Worm (Caenorhabditis elegans) whole organism, L4 larva: ENCODE results near the gene nas-13.

Experiments used
- D1046.2 ChIP-seq: fragments of 200-800 bp; sonication (Bioruptor generic); IDR thresholded peaks from 2 replicates; pipeline ENCODE4 v1.3.6; 2022; ENCODE audit warnings: missing genetic modification characterization, missing compliant biosample characterization
- Y48G9A.11 ChIP-seq: fragments of 200-800 bp; sonication (Bioruptor generic); IDR thresholded peaks from 2 replicates; pipeline ENCODE4 v1.3.6; 2022; ENCODE audit warnings: missing genetic modification reagents, missing genetic modification characterization, missing compliant biosample characterization
- Y75B8A.6 ChIP-seq: fragments of 200-800 bp; sonication (Bioruptor generic); IDR thresholded peaks from 2 replicates; pipeline ENCODE4 v1.3.6; 2022; ENCODE audit warnings: missing genetic modification reagents, missing genetic modification characterization, missing compliant biosample characterization
- ZK337.2 ChIP-seq: fragments of 200-800 bp; sonication (Bioruptor generic); IDR thresholded peaks from 2 replicates; pipeline ENCODE4 v1.3.6; 2022; ENCODE audit warnings: missing genetic modification reagents, missing genetic modification characterization, missing compliant biosample characterization
- aha-1 ChIP-seq: fragments of 150-350 bp; peaks from one replicate; lab custom pipeline; 2014; ENCODE audit warnings: missing biosample characterization, missing genetic modification characterization
- arid-1 ChIP-seq: fragments of 200-800 bp; sonication (Bioruptor generic); conservative IDR thresholded peaks from 2 replicates; pipeline ENCODE4 v1.3.6; 2022; ENCODE audit warnings: missing genetic modification reagents, missing genetic modification characterization, missing compliant biosample characterization
- ceh-20 ChIP-seq: fragments of 200-800 bp; sonication (Bioruptor generic); IDR thresholded peaks from 2 replicates; pipeline ENCODE4 v1.3.6; 2022; ENCODE audit warnings: missing genetic modification reagents, missing genetic modification characterization, missing compliant biosample characterization
- ceh-62 ChIP-seq: sonication (generic microtip); optimal IDR thresholded peaks from 2 replicates; lab custom pipeline; 2017; ENCODE audit warnings: missing biosample characterization, missing genetic modification characterization
- ctbp-1 ChIP-seq: fragments of 200-800 bp; sonication (Bioruptor generic); IDR thresholded peaks from 2 replicates; pipeline ENCODE4 v1.3.6; 2022; ENCODE audit warnings: missing genetic modification reagents, missing genetic modification characterization, missing compliant biosample characterization
- daf-16 ChIP-seq, 3 experiments: sonication (generic microtip); optimal IDR thresholded peaks; 2 replicates each; lab custom pipeline; 2016 to 2017; ENCODE audit warnings: missing genetic modification characterization in 3 of 3, missing genetic modification reagents in 3 of 3, mild to moderate bottlenecking in 2 of 3, missing compliant biosample characterization in 2 of 3, missing biosample characterization in 1 of 3, moderate library complexity in 1 of 3
- dmd-6 ChIP-seq: fragments of 200-800 bp; sonication (Bioruptor generic); IDR thresholded peaks from 2 replicates; pipeline ENCODE4 v1.3.6; 2022; ENCODE audit warnings: missing genetic modification reagents, missing genetic modification characterization, missing compliant biosample characterization
- dmd-9 ChIP-seq: fragments of 200-800 bp; sonication (Bioruptor generic); IDR thresholded peaks from 2 replicates; pipeline ENCODE4 v1.3.6; 2022; ENCODE audit warnings: missing genetic modification reagents, missing genetic modification characterization, missing compliant biosample characterization
- dve-1 ChIP-seq: sonication (generic microtip); optimal IDR thresholded peaks from 2 replicates; lab custom pipeline; 2017; ENCODE audit warnings: antibody characterized with exemption, mild to moderate bottlenecking, missing genetic modification characterization, missing compliant biosample characterization; ENCODE audit not compliant: insufficient read depth
- hlh-11 ChIP-seq: fragments of 200-800 bp; sonication (Bioruptor generic); optimal IDR thresholded peaks from 2 replicates; lab custom pipeline; 2018; ENCODE audit warnings: mild to moderate bottlenecking, missing genetic modification characterization, missing compliant biosample characterization
- lim-7 ChIP-seq: fragments of 200-800 bp; sonication (Bioruptor generic); IDR thresholded peaks from 2 replicates; pipeline ENCODE4 v1.3.6; 2022; ENCODE audit warnings: missing genetic modification characterization, missing compliant biosample characterization
- lin-1 ChIP-seq: fragments of 200-800 bp; sonication (Bioruptor generic); IDR thresholded peaks from 2 replicates; pipeline ENCODE4 v1.3.6; 2022; ENCODE audit warnings: missing genetic modification reagents, missing genetic modification characterization, missing compliant biosample characterization
- lin-13 ChIP-seq: fragments of 150-350 bp; optimal IDR thresholded peaks from 2 replicates; lab custom pipeline; 2014; ENCODE audit warnings: missing biosample characterization, missing genetic modification reagents, missing genetic modification characterization
- lin-39 ChIP-seq: fragments of 150-350 bp; optimal IDR thresholded peaks from 2 replicates; lab custom pipeline; 2014; ENCODE audit warnings: missing biosample characterization, missing genetic modification reagents, missing genetic modification characterization
- mes-2 ChIP-seq: sonication (generic microtip); optimal IDR thresholded peaks from 2 replicates; lab custom pipeline; 2016; ENCODE audit warnings: missing genotype, mild to moderate bottlenecking, missing genetic modification characterization, missing compliant biosample characterization; ENCODE audit not compliant: poor library complexity, severe bottlenecking
- mxl-3 ChIP-seq: fragments of 200-800 bp; sonication (Bioruptor generic); optimal IDR thresholded peaks from 2 replicates; lab custom pipeline; 2018; ENCODE audit warnings: mild to moderate bottlenecking, missing genetic modification characterization, missing compliant biosample characterization
- nhr-28 ChIP-seq: fragments of 150-350 bp; optimal IDR thresholded peaks from 2 replicates; lab custom pipeline; 2014; ENCODE audit warnings: missing biosample characterization, missing genetic modification characterization
- nhr-6 ChIP-seq: fragments of 150-350 bp; optimal IDR thresholded peaks from 2 replicates; lab custom pipeline; 2014; ENCODE audit warnings: missing biosample characterization, missing genetic modification characterization
- nhr-77 ChIP-seq: fragments of 150-350 bp; optimal IDR thresholded peaks from 2 replicates; lab custom pipeline; 2014; ENCODE audit warnings: missing biosample characterization, missing genetic modification characterization
- pha-4 ChIP-seq, 2 experiments: fragments of 150-350 bp in 1 of 2; fragments of 200-800 bp in 1 of 2; sonication (Bioruptor generic) in 1 of 2; IDR thresholded peaks in 1 of 2; optimal IDR thresholded peaks in 1 of 2; 2 replicates each; pipeline versions ENCODE4 v1.3.6 to Lab custom; 2014 to 2022; ENCODE audit warnings: missing genetic modification characterization in 2 of 2, missing genetic modification reagents in 2 of 2, missing biosample characterization in 1 of 2, missing compliant biosample characterization in 1 of 2
- php-3 ChIP-seq: fragments of 200-800 bp; sonication (Bioruptor generic); IDR thresholded peaks from 2 replicates; pipeline ENCODE4 v1.3.6; 2022; ENCODE audit warnings: missing genetic modification reagents, missing genetic modification characterization, missing compliant biosample characterization
- pqm-1 ChIP-seq: sonication (generic microtip); optimal IDR thresholded peaks from 2 replicates; lab custom pipeline; 2017; ENCODE audit warnings: missing biosample characterization, missing genetic modification characterization
- rbr-2 ChIP-seq: sonication (generic microtip); optimal IDR thresholded peaks from 2 replicates; lab custom pipeline; 2016; ENCODE audit warnings: missing genotype, missing genetic modification characterization, missing compliant biosample characterization
- set-16 ChIP-seq: fragments of 200-800 bp; sonication (Bioruptor generic); IDR thresholded peaks from 2 replicates; pipeline ENCODE4 v1.3.6; 2022; ENCODE audit warnings: missing genetic modification reagents, missing genetic modification characterization, missing compliant biosample characterization
- skn-1 ChIP-seq: fragments of 150-350 bp; optimal IDR thresholded peaks from 2 replicates; lab custom pipeline; 2014; ENCODE audit warnings: missing biosample characterization, missing genetic modification characterization
- snpc-1.2 ChIP-seq: fragments of 200-800 bp; sonication (Bioruptor generic); IDR thresholded peaks from 2 replicates; pipeline ENCODE4 v1.3.6; 2022; ENCODE audit warnings: missing genetic modification reagents, missing genetic modification characterization, missing compliant biosample characterization
- spr-3 ChIP-seq: fragments of 200-800 bp; sonication (Bioruptor generic); optimal IDR thresholded peaks from 2 replicates; lab custom pipeline; 2018; ENCODE audit warnings: mild to moderate bottlenecking, missing genetic modification characterization, missing compliant biosample characterization
- tra-1 ChIP-seq: fragments of 200-800 bp; sonication (Bioruptor generic); IDR thresholded peaks from 2 replicates; pipeline ENCODE4 v1.3.6; 2022; ENCODE audit warnings: missing genetic modification reagents, missing genetic modification characterization, missing compliant biosample characterization
- unc-130 ChIP-seq: sonication (generic microtip); optimal IDR thresholded peaks from 2 replicates; lab custom pipeline; 2016; ENCODE audit warnings: missing genetic modification reagents, missing genetic modification characterization, missing compliant biosample characterization
- vab-7 ChIP-seq: fragments of 200-800 bp; sonication (Bioruptor generic); IDR thresholded peaks from 2 replicates; pipeline ENCODE4 v1.3.6; 2022; ENCODE audit warnings: missing genetic modification reagents, missing genetic modification characterization, missing compliant biosample characterization
- zip-2 ChIP-seq: fragments of 150-350 bp; optimal IDR thresholded peaks from 2 replicates; lab custom pipeline; 2014; ENCODE audit warnings: missing biosample characterization, missing genetic modification characterization
- ztf-7 ChIP-seq: fragments of 150-350 bp; optimal IDR thresholded peaks from 2 replicates; lab custom pipeline; 2014; ENCODE audit warnings: missing biosample characterization, missing genetic modification characterization

The nas-13 gene

ce11 chrX:15423708-15424423 lies 4.2 kb downstream of the nas-13 start (continued):
- no peak for TF ChIP-seq ctbp-1 (GFP tag; lab: Robert Waterston, UW)
- no peak for TF ChIP-seq ZK337.2 (GFP tag; lab: Robert Waterston, UW)
- no peak for TF ChIP-seq pha-4 (GFP tag; IDR thresholded peaks at IDR 0.05; lab: Robert Waterston, UW)
- TF ChIP-seq pha-4 (tag; optimal IDR thresholded peaks at IDR 0.05; lab: Kevin White, UChicago): no peak
- TF ChIP-seq ceh-62 (tag; lab: Kevin White, UChicago): no peak
- no peak for TF ChIP-seq spr-3 (GFP tag; lab: Kevin White, UChicago)
- no peak for TF ChIP-seq unc-130 (GFP tag; lab: Kevin White, UChicago)
- peak; percentile 76 for TF ChIP-seq nhr-77 (tag; lab: Kevin White, UChicago)
- no peak for TF ChIP-seq lin-39 (tag; lab: Kevin White, UChicago)
- TF ChIP-seq arid-1 (GFP tag; lab: Robert Waterston, UW): no peak
- no peak for TF ChIP-seq daf-16 (GFP tag; optimal IDR thresholded peaks at IDR 0.05; lab: Kevin White, UChicago)
- TF ChIP-seq daf-16 (tag; optimal IDR thresholded peaks at IDR 0.05; lab: Kevin White, UChicago): peak; percentile 96
- TF ChIP-seq ztf-7 (tag; lab: Kevin White, UChicago): no peak
- no peak for TF ChIP-seq vab-7
- no peak for TF ChIP-seq D1046.2 (GFP tag; lab: Robert Waterston, UW)
- peak; percentile 21 for TF ChIP-seq mes-2 (tag; lab: Kevin White, UChicago)
- TF ChIP-seq php-3 (GFP tag; lab: Robert Waterston, UW): peak; percentile 80
- no peak for TF ChIP-seq skn-1
- peak; percentile 93 for TF ChIP-seq mxl-3 (GFP tag; lab: Kevin White, UChicago)
- TF ChIP-seq snpc-1.2 (GFP tag; lab: Robert Waterston, UW): no peak
- TF ChIP-seq Y48G9A.11: no peak

ce11 chrX:15420671-15421070 lies 7.4 kb downstream of the nas-13 start, which contains the start of gene F39D8.3:
F39D8.3 (plus strand) TSS chrX:15420971.
- peak; percentile 22 for TF ChIP-seq hlh-11 (tag; lab: Kevin White, UChicago)
- no peak for TF ChIP-seq rbr-2 (tag; lab: Kevin White, UChicago)
- TF ChIP-seq Y75B8A.6 (GFP tag; lab: Robert Waterston, UW): no peak

ce11 chrX:15415226-15415625 lies 12.8 kb downstream of the nas-13 start, which contains the start of gene pqn-36:
pqn-36 (minus strand) TSS chrX:15415493.
- TF ChIP-seq dmd-9 (GFP tag; lab: Robert Waterston, UW) (no peak), unc-130 (GFP tag; lab: Kevin White, UChicago) (no peak), zip-2 (tag; lab: Kevin White, UChicago) (no peak), set-16 (GFP tag; lab: Robert Waterston, UW) (0 out of 2 replicates have a peak, but pooled peaks have one; percentile 29), lim-7 (GFP tag; lab: Robert Waterston, UW) (0 out of 2 replicates have a peak, but pooled peaks have one; percentile 35), nhr-6 (tag; lab: Kevin White, UChicago) (peak; percentile 4)

- TF ChIP-seq aha-1 (tag; lab: Kevin White, UChicago) (peak; percentile 55), zip-2 (tag; lab: Kevin White, UChicago) (no peak), hlh-11 (tag; lab: Kevin White, UChicago) (peak; percentile 63), lin-1 (peak; percentile 56; the same call in 1 of the 2 replicates), tra-1 (GFP tag; lab: Robert Waterston, UW) (peak; percentile 74), nhr-28 (tag; lab: Kevin White, UChicago) (peak; percentile 72), dmd-6 (peak; percentile 64), ceh-20 (peak; percentile 92), nhr-77 (tag; lab: Kevin White, UChicago) (peak; percentile 33), pqm-1 (tag; lab: Kevin White, UChicago) (peak; percentile 73), daf-16 (GFP tag; optimal IDR thresholded peaks at IDR 0.05; lab: Kevin White, UChicago) (no peak), daf-16 (tag; optimal IDR thresholded peaks at IDR 0.05; lab: Kevin White, UChicago) (peak; percentile 81), lin-13 (no peak), lin-39 (tag; lab: Kevin White, UChicago) (no peak), php-3 (GFP tag; lab: Robert Waterston, UW) (peak; percentile 100), dve-1 (tag; lab: Kevin White, UChicago) (peak; percentile 87)
Measured at ce11 chrX:15408577-15408976, 19.5 kb downstream of the nas-13 start.
